Fruit fly (Drosophila melanogaster): ENCODE data around the gene CG14864.

- TF ChIP-seq Hr96 (GFP tag; optimal IDR thresholded peaks at IDR 0.05) (no peak), cic (GFP tag; optimal IDR thresholded peaks at IDR 0.05) (no peak), toe (GFP tag; optimal IDR thresholded peaks at IDR 0.05) (no peak), CG11617 (GFP tag; optimal IDR thresholded peaks at IDR 0.05) (no peak), kay (GFP tag; ENCODE audit: borderline replicate concordance) (no peak), Clk (GFP tag; optimal IDR thresholded peaks at IDR 0.05) (no peak)
Measured at dm6 chr3R:15310695-15311094, 42.4 kb upstream of the CG14864 start.
